Worm (Caenorhabditis elegans) whole organism, midembryonic: Measurements from ENCODE around the gene T21D12.11.

ENCODE experiments used
- T22C8.4 ChIP-seq: fragments of 200-800 bp; sonication (Bioruptor generic); IDR thresholded peaks from 2 replicates; pipeline ENCODE4 v1.3.6; 2022; ENCODE audit warnings: missing genetic modification characterization, missing compliant biosample characterization
- cog-1 ChIP-seq: sonication (generic microtip); optimal IDR thresholded peaks from 2 replicates; lab custom pipeline; 2016; ENCODE audit warnings: missing genetic modification characterization, missing compliant biosample characterization
- klf-2 ChIP-seq: fragments of 200-800 bp; sonication (Bioruptor generic); conservative IDR thresholded peaks from 2 replicates; pipeline ENCODE4 v1.3.6; 2022; ENCODE audit warnings: missing genetic modification reagents, missing genetic modification characterization, missing compliant biosample characterization

DNA sequence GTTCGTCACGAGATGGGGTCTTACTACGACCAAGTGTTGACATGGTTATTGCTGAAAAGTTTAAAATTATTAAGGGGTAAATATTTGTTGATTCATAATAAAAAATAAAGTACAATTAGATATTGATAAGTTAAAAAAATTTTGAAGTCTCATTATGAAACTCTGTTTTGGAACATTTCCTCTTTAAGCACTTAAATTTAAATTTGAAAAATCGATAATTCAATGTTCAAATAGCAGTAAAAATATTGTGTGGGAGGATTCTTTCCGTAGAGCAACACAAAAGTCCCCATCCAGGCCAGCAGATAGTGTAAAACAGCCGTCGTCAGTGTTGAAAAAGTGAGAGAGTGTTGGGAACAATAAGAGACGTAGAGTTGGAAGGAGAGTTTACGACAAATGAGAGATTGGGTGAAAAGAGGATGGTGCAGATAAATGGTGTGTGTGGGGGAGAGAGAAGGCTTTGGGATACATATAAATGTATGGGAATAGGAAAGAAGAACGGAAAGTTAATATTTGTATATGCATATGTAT lies 5.0 kb upstream of the T21D12.11 start, which contains the start of gene pat-6:
- TF ChIP-seq klf-2 (GFP tag; lab: Robert Waterston, UW) (no peak), T22C8.4 (GFP tag; lab: Robert Waterston, UW) (peak; percentile 59), cog-1 (tag; lab: Kevin White, UChicago) (no peak)
